Worm (Caenorhabditis elegans) whole organism, mixed stage, embryonic: Measurements from ENCODE around the gene asp-18.

Experiments
- M03D4.4 ChIP-seq: sonication (generic microtip); optimal IDR thresholded peaks from 2 replicates; lab custom pipeline; 2017; ENCODE audit warnings: mild to moderate bottlenecking, missing genetic modification characterization, missing compliant biosample characterization
- bed-3 ChIP-seq: fragments of 200-800 bp; sonication (Bioruptor generic); optimal IDR thresholded peaks from 3 replicates; lab custom pipeline; 2018; ENCODE audit warnings: mild to moderate bottlenecking, missing genetic modification characterization, moderate library complexity, missing compliant biosample characterization
- blmp-1 ChIP-seq: fragments of 150-350 bp; optimal IDR thresholded peaks from 2 replicates; lab custom pipeline; 2014; ENCODE audit warnings: missing biosample characterization, missing genetic modification characterization
- ceh-39 ChIP-seq: fragments of 150-350 bp; optimal IDR thresholded peaks from 2 replicates; lab custom pipeline; 2014; ENCODE audit warnings: missing biosample characterization, missing genetic modification characterization
- ceh-43 ChIP-seq: fragments of 200-800 bp; sonication (Bioruptor generic); optimal IDR thresholded peaks from 2 replicates; lab custom pipeline; 2018; ENCODE audit warnings: mild to moderate bottlenecking, missing genetic modification characterization, moderate library complexity, missing compliant biosample characterization
- ceh-83 ChIP-seq: fragments of 200-800 bp; sonication (Bioruptor generic); optimal IDR thresholded peaks from 2 replicates; lab custom pipeline; 2018; ENCODE audit warnings: mild to moderate bottlenecking, missing genetic modification characterization, missing compliant biosample characterization
- ces-1 ChIP-seq: fragments of 150-350 bp; optimal IDR thresholded peaks from 2 replicates; lab custom pipeline; 2014; ENCODE audit warnings: missing biosample characterization, missing genetic modification reagents, missing genetic modification characterization
- cnd-1 ChIP-seq: fragments of 200-800 bp; sonication (Bioruptor generic); optimal IDR thresholded peaks from 2 replicates; lab custom pipeline; 2018; ENCODE audit warnings: mild to moderate bottlenecking, missing genetic modification characterization, missing compliant biosample characterization
- drap-1 ChIP-seq: fragments of 200-800 bp; sonication (Bioruptor generic); optimal IDR thresholded peaks from 3 replicates; lab custom pipeline; 2018; ENCODE audit warnings: mild to moderate bottlenecking, missing genetic modification characterization, missing compliant biosample characterization
- elt-1 ChIP-seq: sonication (generic microtip); optimal IDR thresholded peaks from 2 replicates; lab custom pipeline; 2017; ENCODE audit warnings: missing genetic modification characterization, mild to moderate bottlenecking, missing compliant biosample characterization, antibody characterized with exemption, moderate library complexity, borderline replicate concordance; ENCODE audit not compliant: insufficient read depth
- elt-3 ChIP-seq: fragments of 150-350 bp; optimal IDR thresholded peaks from 2 replicates; lab custom pipeline; 2014; ENCODE audit warnings: missing biosample characterization, missing genetic modification characterization
- flh-1 ChIP-seq: fragments of 200-800 bp; sonication (Bioruptor generic); optimal IDR thresholded peaks from 2 replicates; lab custom pipeline; 2018; ENCODE audit warnings: mild to moderate bottlenecking, missing genetic modification characterization, moderate library complexity, missing compliant biosample characterization
- ham-2 ChIP-seq: fragments of 200-800 bp; sonication (Bioruptor generic); optimal IDR thresholded peaks from 2 replicates; lab custom pipeline; 2018; ENCODE audit warnings: mild to moderate bottlenecking, missing genetic modification characterization, missing compliant biosample characterization
- hlh-1 ChIP-seq: fragments of 150-350 bp; optimal IDR thresholded peaks from 2 replicates; lab custom pipeline; 2014; ENCODE audit warnings: missing biosample characterization, missing genetic modification reagents, missing genetic modification characterization
- lin-13 ChIP-seq: fragments of 150-350 bp; optimal IDR thresholded peaks from 2 replicates; lab custom pipeline; 2014; ENCODE audit warnings: missing biosample characterization, missing genetic modification characterization
- lin-32 ChIP-seq: fragments of 200-800 bp; sonication (Bioruptor generic); optimal IDR thresholded peaks from 2 replicates; lab custom pipeline; 2018; ENCODE audit warnings: mild to moderate bottlenecking, missing genetic modification characterization, missing compliant biosample characterization
- lsy-2 ChIP-seq: fragments of 150-350 bp; optimal IDR thresholded peaks from 2 replicates; lab custom pipeline; 2014; ENCODE audit warnings: missing biosample characterization, missing genetic modification characterization
- mab-5 ChIP-seq: fragments of 150-350 bp; optimal IDR thresholded peaks from 2 replicates; lab custom pipeline; 2014; ENCODE audit warnings: missing biosample characterization, missing genetic modification characterization
- mep-1 ChIP-seq: fragments of 150-350 bp; optimal IDR thresholded peaks from 2 replicates; lab custom pipeline; 2017; ENCODE audit warnings: missing biosample characterization, missing genetic modification reagents, missing genetic modification characterization, inconsistent platforms
- mls-2 ChIP-seq: sonication (generic microtip); optimal IDR thresholded peaks from 2 replicates; lab custom pipeline; 2016; ENCODE audit warnings: mild to moderate bottlenecking, missing genetic modification characterization, moderate library complexity, missing compliant biosample characterization
- nhr-12 ChIP-seq: fragments of 150-350 bp; optimal IDR thresholded peaks from 2 replicates; lab custom pipeline; 2014; ENCODE audit warnings: missing biosample characterization, missing genetic modification characterization
- nhr-28 ChIP-seq: fragments of 150-350 bp; optimal IDR thresholded peaks from 2 replicates; lab custom pipeline; 2014; ENCODE audit warnings: missing biosample characterization, missing genetic modification characterization
- nhr-76 ChIP-seq: sonication (generic microtip); optimal IDR thresholded peaks from 2 replicates; lab custom pipeline; 2017; ENCODE audit warnings: missing biosample characterization, missing genetic modification characterization
- pha-4 ChIP-seq: fragments of 150-350 bp; optimal IDR thresholded peaks from 2 replicates; lab custom pipeline; 2018; ENCODE audit warnings: missing biosample characterization, missing genetic modification reagents, missing genetic modification characterization
- sem-2 ChIP-seq: fragments of 200-800 bp; sonication (Bioruptor generic); optimal IDR thresholded peaks from 2 replicates; lab custom pipeline; 2018; ENCODE audit warnings: mild to moderate bottlenecking, missing genetic modification characterization, missing compliant biosample characterization
- snpc-4 ChIP-seq: fragments of 150-350 bp; optimal IDR thresholded peaks from 2 replicates; lab custom pipeline; 2014; ENCODE audit warnings: missing biosample characterization, missing genetic modification characterization
- sptf-1 ChIP-seq: sonication (generic microtip); optimal IDR thresholded peaks from 2 replicates; lab custom pipeline; 2017; ENCODE audit warnings: mild to moderate bottlenecking, missing genetic modification characterization, moderate library complexity, missing compliant biosample characterization
- tbx-8 ChIP-seq: fragments of 200-800 bp; sonication (Bioruptor generic); optimal IDR thresholded peaks from 2 replicates; lab custom pipeline; 2018; ENCODE audit warnings: mild to moderate bottlenecking, missing genetic modification characterization, moderate library complexity, missing compliant biosample characterization
- unc-39 ChIP-seq: fragments of 150-350 bp; optimal IDR thresholded peaks from 2 replicates; lab custom pipeline; 2014; ENCODE audit warnings: missing biosample characterization, missing genetic modification characterization
- ztf-11 ChIP-seq: fragments of 150-350 bp; optimal IDR thresholded peaks from 2 replicates; lab custom pipeline; 2014; ENCODE audit warnings: missing biosample characterization, missing genetic modification characterization

The asp-18 gene

DNA sequence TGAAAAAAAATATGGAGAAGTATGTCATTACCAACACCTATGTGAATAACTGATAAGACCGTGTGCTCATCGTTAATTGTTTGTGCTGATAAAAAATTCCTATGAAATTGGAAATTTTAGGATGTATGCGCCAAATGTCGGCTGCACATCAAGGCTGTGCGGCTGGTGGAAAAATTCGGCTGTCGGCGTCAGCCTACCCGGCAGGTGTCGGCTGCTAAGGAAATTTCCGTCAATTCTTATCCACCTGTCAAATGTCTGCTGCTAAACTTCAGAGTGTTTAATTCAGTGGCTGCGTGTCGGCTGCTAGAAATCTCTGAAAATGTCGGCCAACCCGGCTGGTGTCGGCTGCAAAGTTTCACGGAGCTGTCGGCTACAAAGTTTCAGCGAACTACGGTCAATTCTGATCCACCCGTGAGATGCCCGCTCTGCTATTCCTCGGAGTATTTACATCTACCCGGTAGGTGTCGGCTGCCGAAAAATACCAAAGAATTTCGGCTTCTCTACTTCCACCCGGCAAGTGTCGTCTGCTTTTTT, 11.5 kb downstream of the asp-18 start, which contains the start of gene Y17D7C.2:
Y17D7C.2 (minus strand) TSS at position 32 of the 534 bp plus-strand sequence.
- TF ChIP-seq mep-1 (tag; lab: Kevin White, UChicago): no peak
- peak; percentile 78 for TF ChIP-seq tbx-8
- no peak for TF ChIP-seq snpc-4
- TF ChIP-seq sem-2 (GFP tag; lab: Kevin White, UChicago): no peak
- no peak for TF ChIP-seq nhr-76 (tag; lab: Kevin White, UChicago)
- TF ChIP-seq M03D4.4: peak; percentile 28
- no peak for TF ChIP-seq ceh-43 (GFP tag; lab: Kevin White, UChicago)
- no peak for TF ChIP-seq blmp-1 (tag; lab: Kevin White, UChicago)
- no peak for TF ChIP-seq nhr-28 (tag; lab: Kevin White, UChicago)
- TF ChIP-seq ceh-39 (tag; lab: Kevin White, UChicago): no peak
- no peak for TF ChIP-seq elt-1
- no peak for TF ChIP-seq drap-1
- TF ChIP-seq unc-39 (tag; lab: Kevin White, UChicago): peak; percentile 48
- TF ChIP-seq cnd-1 (tag; lab: Kevin White, UChicago): peak; percentile 63
- no peak for TF ChIP-seq mab-5 (tag; lab: Kevin White, UChicago)
- no peak for TF ChIP-seq ztf-11 (tag; lab: Kevin White, UChicago)
- no peak for TF ChIP-seq nhr-12 (tag; lab: Kevin White, UChicago)
- no peak for TF ChIP-seq bed-3 (GFP tag; lab: Kevin White, UChicago)
- TF ChIP-seq hlh-1 (tag; lab: Kevin White, UChicago): peak; percentile 4
- peak; percentile 40 for TF ChIP-seq mls-2 (tag; lab: Kevin White, UChicago)
- TF ChIP-seq elt-3 (tag; lab: Kevin White, UChicago): no peak
- no peak for TF ChIP-seq lin-32 (GFP tag; lab: Kevin White, UChicago)

DNA sequence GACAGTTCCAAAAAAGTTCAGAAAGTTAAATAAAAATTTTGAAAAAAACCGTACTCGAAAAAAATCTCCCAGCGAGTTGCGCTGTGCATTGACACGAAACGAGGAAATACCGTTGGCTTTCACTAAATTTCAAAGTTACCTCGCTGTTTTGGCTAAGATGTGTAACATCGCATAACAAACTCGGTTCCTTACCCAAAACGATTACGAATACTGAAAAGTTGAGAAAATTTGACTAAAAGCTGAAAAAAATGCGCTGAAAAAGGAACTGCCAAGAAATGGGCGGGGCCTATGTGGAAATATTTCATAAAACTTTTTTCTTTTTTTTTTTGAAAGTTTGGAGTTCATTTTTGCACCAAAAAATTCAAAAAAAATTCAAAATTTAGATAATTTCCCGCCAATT, 12.1 kb downstream of the asp-18 start:
- TF ChIP-seq unc-39 (tag; lab: Kevin White, UChicago): no peak
- TF ChIP-seq ham-2 (GFP tag; lab: Kevin White, UChicago): no peak
- TF ChIP-seq mls-2 (tag; lab: Kevin White, UChicago): no peak
- TF ChIP-seq sptf-1 (tag; lab: Kevin White, UChicago): no peak
- no peak for TF ChIP-seq bed-3 (GFP tag; lab: Kevin White, UChicago)
- no peak for TF ChIP-seq ceh-43 (GFP tag; lab: Kevin White, UChicago)
- TF ChIP-seq nhr-12 (tag; lab: Kevin White, UChicago): no peak

DNA sequence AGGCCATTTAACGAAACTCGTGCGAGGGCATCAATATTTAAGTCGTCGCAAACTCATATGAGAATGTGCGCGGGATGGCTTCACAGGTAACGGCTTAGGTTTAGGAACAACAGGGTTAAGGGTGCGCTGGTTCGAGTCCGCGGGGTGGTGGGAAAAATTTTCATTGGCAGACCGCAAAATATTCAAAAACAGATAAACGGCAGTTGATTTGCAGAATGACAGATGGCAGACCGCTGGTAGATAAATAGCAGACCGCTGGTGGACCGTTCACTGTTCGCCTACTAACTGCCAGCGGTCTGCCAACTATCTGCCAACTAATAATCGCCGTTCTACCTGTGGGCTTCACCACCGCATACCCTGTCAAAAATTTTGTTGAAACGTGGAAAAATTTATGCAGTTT, 19.4 kb downstream of the asp-18 start:
- TF ChIP-seq lin-13 (no peak), unc-39 (tag; lab: Kevin White, UChicago) (peak; percentile 46), tbx-8 (no peak), lsy-2 (tag; lab: Kevin White, UChicago) (no peak), mep-1 (tag; lab: Kevin White, UChicago) (no peak), ceh-83 (GFP tag; lab: Kevin White, UChicago) (peak; percentile 34), cnd-1 (tag; lab: Kevin White, UChicago) (peak; percentile 36)

DNA sequence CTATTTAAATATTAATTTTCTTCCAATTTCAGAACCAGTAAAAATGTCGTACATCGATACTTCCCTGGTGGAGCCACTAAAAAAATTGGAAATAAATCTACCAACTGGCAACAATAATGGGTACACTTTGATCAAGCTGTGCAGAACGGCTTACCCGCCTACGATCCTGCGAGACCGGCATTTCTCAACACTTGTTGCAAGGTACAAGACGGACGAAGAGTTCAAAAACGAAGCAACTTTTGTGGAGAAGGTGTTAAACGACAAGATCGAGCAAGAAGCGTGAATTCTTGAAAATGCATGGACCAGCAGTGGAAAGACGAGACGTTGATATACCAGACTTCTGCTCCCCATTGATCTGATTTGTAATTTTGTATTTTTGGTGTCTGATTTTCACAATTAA, 20.1 kb downstream of the asp-18 start:
- TF ChIP-seq nhr-76 (tag; lab: Kevin White, UChicago): no peak
- TF ChIP-seq mls-2 (tag; lab: Kevin White, UChicago): no peak
- TF ChIP-seq nhr-28 (tag; lab: Kevin White, UChicago): no peak
- TF ChIP-seq elt-1: no peak
- TF ChIP-seq ceh-83 (GFP tag; lab: Kevin White, UChicago): no peak
- no peak for TF ChIP-seq sptf-1 (tag; lab: Kevin White, UChicago)
- no peak for TF ChIP-seq pha-4 (tag; lab: Kevin White, UChicago)
- no peak for TF ChIP-seq drap-1
- no peak for TF ChIP-seq elt-3 (tag; lab: Kevin White, UChicago)
- no peak for TF ChIP-seq mab-5 (tag; lab: Kevin White, UChicago)
- TF ChIP-seq ces-1 (GFP tag; lab: Kevin White, UChicago): no peak
- no peak for TF ChIP-seq lin-13
- no peak for TF ChIP-seq flh-1
- TF ChIP-seq ztf-11 (tag; lab: Kevin White, UChicago): no peak
- TF ChIP-seq ham-2 (GFP tag; lab: Kevin White, UChicago): no peak
- no peak for TF ChIP-seq mep-1 (tag; lab: Kevin White, UChicago)
- TF ChIP-seq nhr-12 (tag; lab: Kevin White, UChicago): no peak
- TF ChIP-seq cnd-1 (tag; lab: Kevin White, UChicago): no peak
- no peak for TF ChIP-seq lsy-2 (tag; lab: Kevin White, UChicago)
- no peak for TF ChIP-seq ceh-39 (tag; lab: Kevin White, UChicago)
- TF ChIP-seq, all 35 proteins: peak for 0
